Fruit fly (Drosophila melanogaster): ENCODE data around the gene CG18249.

dm6 chr3R:8219891-8220290, at the start of gene CG18249:
- TF ChIP-seq kay (GFP tag; ENCODE audit: borderline replicate concordance) (no peak), CG7101 (tag; optimal IDR thresholded peaks at IDR 0.05) (no peak), CG5204 (GFP tag; optimal IDR thresholded peaks at IDR 0.05) (no peak), CG33017 (tag; optimal IDR thresholded peaks at IDR 0.05) (no peak), Crg-1 (GFP tag; optimal IDR thresholded peaks at IDR 0.05) (no peak), tj (GFP tag; optimal IDR thresholded peaks at IDR 0.05) (no peak)
